Fruit fly (Drosophila melanogaster): ENCODE results near the gene CG32074.

DNA sequence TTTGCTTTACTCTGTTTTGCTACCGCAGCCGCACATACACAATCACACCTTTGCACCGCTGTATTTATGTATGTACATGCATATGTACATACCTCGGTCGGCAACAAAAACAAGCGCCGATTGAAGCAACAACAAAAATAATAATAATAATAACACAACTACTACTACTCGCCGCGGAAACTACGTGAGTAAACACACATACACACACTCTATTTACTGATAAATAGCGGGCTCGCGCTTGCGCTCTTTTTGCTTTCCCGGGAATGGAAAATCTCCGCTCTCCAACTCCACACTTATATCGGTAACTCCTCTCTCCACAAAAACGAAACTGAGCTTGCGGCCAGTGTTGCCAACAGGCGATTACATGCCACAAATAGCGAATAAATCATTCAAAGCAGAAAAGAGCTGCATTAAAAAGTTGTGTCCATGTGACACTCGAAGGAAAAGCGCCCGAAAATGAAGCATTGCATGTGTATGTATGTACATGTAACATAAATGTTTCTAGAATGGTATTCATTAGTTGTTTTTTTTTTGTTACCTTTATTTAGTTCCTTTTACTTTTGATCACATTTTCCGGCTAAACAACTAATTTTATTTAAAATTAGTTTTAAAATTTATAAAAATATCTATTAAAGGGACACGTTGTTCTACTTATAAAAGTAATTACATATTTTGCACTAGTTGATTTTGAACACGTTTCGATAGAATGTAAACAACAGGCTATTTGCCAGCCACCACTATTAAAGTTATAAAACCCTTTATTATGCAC, 13.3 kb downstream of the CG32074 start:
- TF ChIP-seq fd96Ca (GFP tag; IDR thresholded peaks at IDR 0.05) (peak; percentile 69; the same call in 2 of the 3 replicates), CG13204 (GFP tag; optimal IDR thresholded peaks at IDR 0.05) (peak; percentile 64), gl (tag; optimal IDR thresholded peaks at IDR 0.05) (peak; percentile 55), CG4496 (GFP tag; IDR thresholded peaks at IDR 0.05) (peak; percentile 59; the same call in 2 of the 3 replicates), Ets98B (GFP tag; IDR thresholded peaks at IDR 0.05) (peak; percentile 65), CG14655 (GFP tag; optimal IDR thresholded peaks at IDR 0.05) (peak; percentile 2), EcR (GFP tag; optimal IDR thresholded peaks at IDR 0.05) (peak; percentile 29), CG10348 (GFP tag; IDR thresholded peaks at IDR 0.05) (no peak), CG17806 (tag; optimal IDR thresholded peaks at IDR 0.05) (no peak), D1 (tag; optimal IDR thresholded peaks at IDR 0.05) (no peak), Pif1B (GFP tag; optimal IDR thresholded peaks at IDR 0.05) (no peak), CG8301 (tag; optimal IDR thresholded peaks at IDR 0.05) (no peak)

All from whole organism, pupa.